Fruit fly (Drosophila melanogaster) whole organism, prepupa: ENCODE measurements around the gene CG5861.

Experiments
- CG10669 ChIP-seq: fragments of 200-800 bp; sonication (Bioruptor generic); optimal IDR thresholded peaks from 3 replicates; lab custom pipeline; 2018; ENCODE audit warnings: missing biosample characterization, mild to moderate bottlenecking, missing genetic modification characterization, moderate library complexity
- CG15336 ChIP-seq: fragments of 200-800 bp; sonication (Bioruptor generic); IDR thresholded peaks from 2 replicates; pipeline ENCODE4 v1.3.6; 2022; ENCODE audit warnings: missing biosample characterization, missing genetic modification characterization
- CG16779 ChIP-seq: fragments of 200-800 bp; sonication (Bioruptor generic); optimal IDR thresholded peaks from 3 replicates; lab custom pipeline; 2017; ENCODE audit warnings: missing biosample characterization, mild to moderate bottlenecking, missing genetic modification characterization
- CG3032 ChIP-seq: fragments of 200-800 bp; optimal IDR thresholded peaks from 2 replicates; lab custom pipeline; 2019; ENCODE audit warnings: missing biosample characterization, mild to moderate bottlenecking, missing genetic modification characterization, moderate library complexity
- CG32006 ChIP-seq: fragments of 200-800 bp; sonication (Bioruptor generic); optimal IDR thresholded peaks from 3 replicates; lab custom pipeline; 2017; ENCODE audit warnings: missing biosample characterization, mild to moderate bottlenecking, missing genetic modification characterization
- CG34406 ChIP-seq: fragments of 200-800 bp; sonication (Bioruptor generic); optimal IDR thresholded peaks from 3 replicates; lab custom pipeline; 2016; ENCODE audit warnings: missing biosample characterization, missing genetic modification characterization
- CG3919 ChIP-seq: fragments of 200-800 bp; sonication (Bioruptor generic); optimal IDR thresholded peaks from 3 replicates; lab custom pipeline; 2016; ENCODE audit warnings: missing biosample characterization, missing genetic modification characterization
- CG4318 ChIP-seq: fragments of 200-800 bp; sonication (Bioruptor generic); optimal IDR thresholded peaks from 3 replicates; lab custom pipeline; 2017; ENCODE audit warnings: missing biosample characterization, mild to moderate bottlenecking, missing genetic modification characterization
- CG6163 ChIP-seq: fragments of 200-800 bp; sonication (Bioruptor generic); IDR thresholded peaks from 3 replicates; pipeline ENCODE4 v1.3.6; 2022; ENCODE audit warnings: missing biosample characterization, missing genetic modification characterization
- CG6792 ChIP-seq: fragments of 200-800 bp; sonication (Bioruptor generic); optimal IDR thresholded peaks from 3 replicates; lab custom pipeline; 2016; ENCODE audit warnings: missing biosample characterization, missing genetic modification characterization
- CG6854 ChIP-seq: fragments of 200-800 bp; sonication (Bioruptor generic); optimal IDR thresholded peaks from 2 replicates; lab custom pipeline; 2017; ENCODE audit warnings: missing biosample characterization, mild to moderate bottlenecking, missing genetic modification characterization
- CG8119 ChIP-seq: fragments of 200-800 bp; sonication (Bioruptor generic); IDR thresholded peaks from 3 replicates; pipeline ENCODE4 v1.3.6; 2022; ENCODE audit warnings: missing biosample characterization, missing genetic modification characterization
- CG8632 ChIP-seq: fragments of 200-800 bp; sonication (Bioruptor generic); optimal IDR thresholded peaks from 3 replicates; lab custom pipeline; 2016; ENCODE audit warnings: missing biosample characterization, missing genetic modification characterization
- CG9139 ChIP-seq: fragments of 200-800 bp; sonication (Bioruptor generic); optimal IDR thresholded peaks from 3 replicates; lab custom pipeline; 2017; ENCODE audit warnings: missing biosample characterization, mild to moderate bottlenecking, missing genetic modification characterization
- Eip78C ChIP-seq: fragments of 200-800 bp; sonication (Bioruptor generic); peaks from one replicate; lab custom pipeline; 2016; ENCODE audit warnings: missing biosample characterization, missing genetic modification characterization
- Ets21C ChIP-seq: fragments of 200-800 bp; sonication (Bioruptor generic); optimal IDR thresholded peaks from 3 replicates; lab custom pipeline; 2016; ENCODE audit warnings: missing biosample characterization, missing genetic modification characterization
- Ets96B ChIP-seq: fragments of 200-800 bp; optimal IDR thresholded peaks from 2 replicates; lab custom pipeline; 2019; ENCODE audit warnings: missing biosample characterization, mild to moderate bottlenecking, missing genetic modification characterization, moderate library complexity
- Hr38 ChIP-seq: sonication (Bioruptor generic); optimal IDR thresholded peaks from 2 replicates; lab custom pipeline; 2016; ENCODE audit warnings: missing biosample characterization, missing genetic modification characterization
- Hr39 ChIP-seq: fragments of 200-800 bp; sonication (Bioruptor generic); optimal IDR thresholded peaks from 2 replicates; lab custom pipeline; 2016; ENCODE audit warnings: missing biosample characterization, missing genetic modification characterization
- Sox102F ChIP-seq: fragments of 200-800 bp; sonication (Bioruptor generic); optimal IDR thresholded peaks from 2 replicates; lab custom pipeline; 2016; ENCODE audit warnings: missing biosample characterization, mild to moderate bottlenecking, missing genetic modification characterization
- Sox14 ChIP-seq: fragments of 200-800 bp; sonication (Bioruptor generic); optimal IDR thresholded peaks from 3 replicates; lab custom pipeline; 2016; ENCODE audit warnings: missing biosample characterization, missing genetic modification characterization
- dac ChIP-seq: fragments of 200-800 bp; sonication (Bioruptor generic); optimal IDR thresholded peaks from 2 replicates; lab custom pipeline; 2017; ENCODE audit warnings: missing biosample characterization, mild to moderate bottlenecking, missing genetic modification characterization
- dsx ChIP-seq: fragments of 200-800 bp; optimal IDR thresholded peaks from 3 replicates; lab custom pipeline; 2019; ENCODE audit warnings: missing biosample characterization, mild to moderate bottlenecking, missing genetic modification characterization, moderate library complexity; ENCODE audit not compliant: poor library complexity, severe bottlenecking
- eg ChIP-seq: fragments of 200-800 bp; sonication (Bioruptor generic); IDR thresholded peaks from 3 replicates; pipeline ENCODE4 v1.3.6; 2022; ENCODE audit warnings: missing biosample characterization, missing genetic modification characterization
- esn ChIP-seq: fragments of 200-800 bp; sonication (Bioruptor generic); optimal IDR thresholded peaks from 2 replicates; lab custom pipeline; 2016; ENCODE audit warnings: missing biosample characterization, mild to moderate bottlenecking, missing genetic modification characterization, moderate library complexity
- fd85E ChIP-seq: fragments of 200-800 bp; sonication (Bioruptor generic); optimal IDR thresholded peaks from 3 replicates; lab custom pipeline; 2016; ENCODE audit warnings: missing biosample characterization, missing genetic modification characterization
- fkh ChIP-seq: fragments of 200-800 bp; sonication (Bioruptor generic); optimal IDR thresholded peaks from 3 replicates; lab custom pipeline; 2017; ENCODE audit warnings: missing biosample characterization, mild to moderate bottlenecking, missing genetic modification characterization, moderate library complexity
- net ChIP-seq: fragments of 200-800 bp; sonication (Bioruptor generic); optimal IDR thresholded peaks from 3 replicates; lab custom pipeline; 2016; ENCODE audit warnings: missing biosample characterization, missing genetic modification characterization
- salr ChIP-seq, 2 experiments: fragments of 200-800 bp; sonication (Bioruptor generic); optimal IDR thresholded peaks; 3 replicates each; lab custom pipeline; 2016 to 2018; ENCODE audit warnings: missing biosample characterization in 2 of 2, missing genetic modification characterization in 2 of 2, mild to moderate bottlenecking in 1 of 2
- ss ChIP-seq, 2 experiments: fragments of 200-800 bp; sonication (Bioruptor generic); optimal IDR thresholded peaks; 2 replicates in 1 of 2; 3 replicates in 1 of 2; lab custom pipeline; 2017 to 2018; ENCODE audit warnings: mild to moderate bottlenecking in 2 of 2, missing biosample characterization in 2 of 2, missing genetic modification characterization in 2 of 2, moderate library complexity in 1 of 2
- svp ChIP-seq: fragments of 200-800 bp; sonication (Bioruptor generic); peaks from one replicate; lab custom pipeline; 2016; ENCODE audit warnings: missing biosample characterization, missing genetic modification characterization
- topi ChIP-seq: fragments of 200-800 bp; sonication (Bioruptor generic); optimal IDR thresholded peaks from 3 replicates; lab custom pipeline; 2016; ENCODE audit warnings: missing biosample characterization, missing genetic modification characterization
- vri ChIP-seq: fragments of 200-800 bp; sonication (Bioruptor generic); optimal IDR thresholded peaks from 3 replicates; lab custom pipeline; 2016; ENCODE audit warnings: missing biosample characterization, mild to moderate bottlenecking, missing genetic modification characterization

CG5861 gene

dm6 chr2L:16321872-16322631, 15.0 kb upstream of the CG5861 start:
- no peak for TF ChIP-seq CG6854 (GFP tag; lab: Kevin White, UChicago)
- TF ChIP-seq CG8632: no peak
- TF ChIP-seq svp (GFP tag; lab: Kevin White, UChicago): peak; percentile 0
- no peak for TF ChIP-seq CG3919 (GFP tag; lab: Kevin White, UChicago)
- peak; percentile 10 for TF ChIP-seq vri (GFP tag; lab: Kevin White, UChicago)
- no peak for TF ChIP-seq Sox14 (GFP tag; lab: Kevin White, UChicago)
- TF ChIP-seq topi: no peak
- TF ChIP-seq CG6792: no peak
- peak; percentile 55 for TF ChIP-seq Eip78C (GFP tag; lab: Kevin White, UChicago)
- no peak for TF ChIP-seq esn (GFP tag; lab: Kevin White, UChicago)
- TF ChIP-seq eg (GFP tag; lab: Robert Waterston, UW): no peak
- TF ChIP-seq CG6163 (GFP tag; lab: Robert Waterston, UW): no peak
- TF ChIP-seq CG10669 (GFP tag; lab: Kevin White, UChicago): no peak
- no peak for TF ChIP-seq salr (GFP tag; optimal IDR thresholded peaks at IDR 0.05; lab: Kevin White, UChicago)
- TF ChIP-seq Hr39 (GFP tag; lab: Kevin White, UChicago): no peak
- no peak for TF ChIP-seq CG9139 (GFP tag; lab: Kevin White, UChicago)
- TF ChIP-seq CG32006 (GFP tag; lab: Kevin White, UChicago): no peak
- TF ChIP-seq, all 60 proteins: peak for 3

- no peak for TF ChIP-seq CG9139 (GFP tag; lab: Kevin White, UChicago)
- TF ChIP-seq CG4318: no peak
- no peak for TF ChIP-seq CG8632
- TF ChIP-seq CG34406 (GFP tag; lab: Kevin White, UChicago): no peak
- TF ChIP-seq dsx (GFP tag; lab: Kevin White, UChicago): peak; percentile 18
Measured at dm6 chr2L:16321209-16321608, 14.1 kb upstream of the CG5861 start.

dm6 chr2L:16320428-16320827, 13.3 kb upstream of the CG5861 start:
- TF ChIP-seq ss (GFP tag; optimal IDR thresholded peaks at IDR 0.05; lab: Kevin White, UChicago) (peak in 1 of 2 experiments; percentile 59), CG16779 (tag; lab: Kevin White, UChicago) (no peak), Sox102F (GFP tag; lab: Kevin White, UChicago) (no peak)
- TF ChIP-seq, all 60 proteins: peak for 1

- TF ChIP-seq dac (GFP tag; lab: Kevin White, UChicago) (no peak), vri (GFP tag; lab: Kevin White, UChicago) (peak; percentile 67), svp (GFP tag; lab: Kevin White, UChicago) (peak; percentile 75), CG16779 (tag; lab: Kevin White, UChicago) (peak; percentile 3), salr (GFP tag; optimal IDR thresholded peaks at IDR 0.05; lab: Kevin White, UChicago) (no peak), Sox102F (GFP tag; lab: Kevin White, UChicago) (no peak), fkh (GFP tag; lab: Kevin White, UChicago) (peak; percentile 38), CG15336 (GFP tag; lab: Robert Waterston, UW) (no peak)
Measured at dm6 chr2L:16319743-16320142, 12.6 kb upstream of the CG5861 start.

dm6 chr2L:16317777-16318610, 10.9 kb upstream of the CG5861 start:
- TF ChIP-seq Ets96B (no peak), Hr38 (GFP tag; lab: Kevin White, UChicago) (no peak), CG34406 (GFP tag; lab: Kevin White, UChicago) (no peak), eg (GFP tag; lab: Robert Waterston, UW) (0 out of 3 replicates have a peak, but pooled peaks have one; percentile 15), net (GFP tag; lab: Kevin White, UChicago) (no peak), Sox102F (GFP tag; lab: Kevin White, UChicago) (no peak), Ets21C (GFP tag; lab: Kevin White, UChicago) (no peak), CG8119 (GFP tag; lab: Robert Waterston, UW) (no peak), CG3032 (tag; lab: Kevin White, UChicago) (no peak), fkh (GFP tag; lab: Kevin White, UChicago) (peak; percentile 48), Eip78C (GFP tag; lab: Kevin White, UChicago) (peak; percentile 54), CG16779 (tag; lab: Kevin White, UChicago) (no peak), CG6163 (GFP tag; lab: Robert Waterston, UW) (no peak), fd85E (GFP tag; lab: Kevin White, UChicago) (no peak), Sox14 (GFP tag; lab: Kevin White, UChicago) (no peak)
- TF ChIP-seq, all 60 proteins: peak for 3
